Fruit fly (Drosophila melanogaster) whole organism, adult: ENCODE results near the gene pim.

Experiments
- CG5204 ChIP-seq: fragments of 200-800 bp; sonication (Bioruptor generic); optimal IDR thresholded peaks from 2 replicates; lab custom pipeline; 2016; ENCODE audit warnings: missing biosample characterization, missing genetic modification characterization
- Mnt ChIP-seq: fragments of 200-800 bp; sonication (Bioruptor generic); optimal IDR thresholded peaks from 2 replicates; lab custom pipeline; 2016; ENCODE audit warnings: missing biosample characterization, mild to moderate bottlenecking, missing genetic modification characterization
- bab1 ChIP-seq: fragments of 200-800 bp; sonication (Bioruptor generic); optimal IDR thresholded peaks from 3 replicates; lab custom pipeline; 2019; ENCODE audit warnings: missing biosample characterization, mild to moderate bottlenecking, missing genetic modification characterization, moderate library complexity
- kay ChIP-seq: fragments of 200-800 bp; sonication (Bioruptor generic); peaks from one replicate; lab custom pipeline; 2016; ENCODE audit warnings: missing biosample characterization, missing genetic modification characterization, borderline replicate concordance

DNA sequence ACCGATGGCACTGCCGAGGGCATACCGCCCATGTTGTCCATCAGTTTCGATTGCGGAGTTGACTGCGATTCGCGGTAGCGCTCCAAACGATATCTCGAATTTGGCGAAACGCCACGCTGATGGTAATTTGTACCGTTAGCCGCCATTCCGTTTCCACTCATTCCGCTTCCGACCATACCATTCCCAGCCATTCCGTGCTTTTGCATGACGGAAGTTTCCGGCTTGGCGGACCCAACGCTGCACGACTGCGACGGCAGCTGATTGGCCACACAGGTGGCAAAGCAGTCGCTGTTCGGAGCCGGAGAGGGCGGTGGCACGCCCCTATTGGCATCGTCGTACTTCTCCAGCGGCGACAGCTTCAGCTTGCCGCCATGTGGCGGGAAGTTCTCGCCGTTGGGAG is 9.5 kb downstream of the pim start:
- TF ChIP-seq kay (no peak), Mnt (GFP tag; lab: Kevin White, UChicago) (no peak), CG5204 (GFP tag; lab: Kevin White, UChicago) (no peak), bab1 (no peak)
